Worm (Caenorhabditis elegans): ENCODE measurements around the gene cyp-37A1.
A peak's percentile ranks its signal among the peaks of the same experiment; 100 is the strongest.

The cyp-37A1 gene

DNA sequence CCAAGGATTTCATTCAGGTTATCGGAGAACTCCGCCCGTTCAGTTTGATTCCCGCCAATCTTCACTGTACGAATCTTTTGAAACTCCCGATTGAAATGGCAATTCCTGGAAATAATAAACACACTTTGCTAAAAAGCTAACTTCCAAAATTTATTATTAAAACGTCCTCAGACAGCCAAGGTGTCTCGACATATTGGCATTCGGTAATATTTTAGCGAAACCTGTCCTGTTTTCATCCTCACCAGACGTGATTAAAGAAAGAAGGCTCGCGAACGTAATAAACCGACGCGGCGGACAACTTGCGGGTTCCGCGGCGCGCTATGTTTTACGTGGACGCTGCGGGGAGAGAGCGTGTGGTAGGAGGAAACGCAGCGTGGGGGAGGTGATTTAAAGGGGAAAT is 1.4 kb upstream of the cyp-37A1 start (continued):
- TF ChIP-seq Y5F2A.4 (GFP tag; optimal IDR thresholded peaks at IDR 0.05) (peak; percentile 44), ZK546.5 (tag; optimal IDR thresholded peaks at IDR 0.05) (no peak), spr-1 (tag; optimal IDR thresholded peaks at IDR 0.05) (peak; percentile 80), egl-27 (tag; optimal IDR thresholded peaks at IDR 0.05) (no peak), lin-15B (tag; optimal IDR thresholded peaks at IDR 0.05) (no peak), ces-1 (GFP tag; optimal IDR thresholded peaks at IDR 0.05) (no peak), sdz-12 (GFP tag; optimal IDR thresholded peaks at IDR 0.05) (peak; percentile 49), daf-16 (GFP tag; optimal IDR thresholded peaks at IDR 0.05) (peak; percentile 65 to 68), daf-16 (tag; optimal IDR thresholded peaks at IDR 0.05) (peak; percentile 88), fos-1 (tag; optimal IDR thresholded peaks at IDR 0.05) (no peak), zag-1 (tag; optimal IDR thresholded peaks at IDR 0.05) (no peak), mdt-29 (GFP tag; IDR thresholded peaks at IDR 0.05) (peak; percentile 79; the same call in 1 of the 2 replicates), T20F7.1 (GFP tag; optimal IDR thresholded peaks at IDR 0.05) (no peak), nhr-11 (tag; optimal IDR thresholded peaks at IDR 0.05) (peak; percentile 15), skn-1 (tag; optimal IDR thresholded peaks at IDR 0.05) (no peak), dmd-6 (GFP tag; IDR thresholded peaks at IDR 0.05) (peak; percentile 78), daf-8 (GFP tag; IDR thresholded peaks at IDR 0.05) (no peak), F10B5.3 (tag; optimal IDR thresholded peaks at IDR 0.05) (peak; percentile 80), duxl-1 (tag; optimal IDR thresholded peaks at IDR 0.05; ENCODE audit: poor library complexity) (peak; percentile 84), F49E8.2 (tag; optimal IDR thresholded peaks at IDR 0.05; ENCODE audit: borderline replicate concordance) (peak; percentile 94), arid-1 (GFP tag; conservative IDR thresholded peaks at IDR 0.05) (peak; percentile 84), dpl-1 (GFP tag; optimal IDR thresholded peaks at IDR 0.05) (peak; percentile 63), lin-13 (GFP tag; optimal IDR thresholded peaks at IDR 0.05) (peak; percentile 57), lim-7 (GFP tag; IDR thresholded peaks at IDR 0.05) (0 out of 2 replicates have a peak, but pooled peaks have one; percentile 28), nhr-25 (tag; optimal IDR thresholded peaks at IDR 0.05; ENCODE audit: borderline replicate concordance, insufficient read depth) (peak; percentile 65), madf-5 (GFP tag; IDR thresholded peaks at IDR 0.05) (no peak), snpc-1.2 (GFP tag; IDR thresholded peaks at IDR 0.05) (peak; percentile 69), lin-39 (tag; optimal IDR thresholded peaks at IDR 0.05) (no peak), vab-7 (GFP tag; IDR thresholded peaks at IDR 0.05) (peak; percentile 44; the same call in 1 of the 2 replicates), Y75B8A.6 (GFP tag; IDR thresholded peaks at IDR 0.05) (no peak), F37D6.2 (tag; optimal IDR thresholded peaks at IDR 0.05) (peak; percentile 7), hlh-11 (tag; optimal IDR thresholded peaks at IDR 0.05) (peak; percentile 84), jun-1 (tag; optimal IDR thresholded peaks at IDR 0.05) (peak; percentile 70), nhr-6 (tag; optimal IDR thresholded peaks at IDR 0.05) (peak; percentile 37), unc-62 (GFP tag; optimal IDR thresholded peaks at IDR 0.05 in 1 of 2) (no peak), unc-62 (tag; optimal IDR thresholded peaks at IDR 0.05) (no peak), tra-1 (GFP tag; IDR thresholded peaks at IDR 0.05) (peak; percentile 8; the same call in 1 of the 2 replicates), nhr-111 (GFP tag; optimal IDR thresholded peaks at IDR 0.05) (peak; percentile 19), unc-130 (GFP tag; optimal IDR thresholded peaks at IDR 0.05) (peak; percentile 71), saeg-2 (GFP tag; IDR thresholded peaks at IDR 0.05) (0 out of 2 replicates have a peak, but pooled peaks have one; percentile 69), nhr-48 (tag; optimal IDR thresholded peaks at IDR 0.05) (peak; percentile 74), mdl-1 (tag; optimal IDR thresholded peaks at IDR 0.05) (peak in 1 of 2 experiments; percentile 56), nhr-237 (tag; optimal IDR thresholded peaks at IDR 0.05) (no peak), snpc-4 (tag; optimal IDR thresholded peaks at IDR 0.05) (peak; percentile 98), mep-1 (tag; optimal IDR thresholded peaks at IDR 0.05) (peak; percentile 82), nhr-102 (tag; optimal IDR thresholded peaks at IDR 0.05) (peak; percentile 78), hif-1 (tag; optimal IDR thresholded peaks at IDR 0.05) (peak; percentile 20 to 51), ceh-62 (tag; optimal IDR thresholded peaks at IDR 0.05) (no peak), mxl-2 (GFP tag; conservative IDR thresholded peaks at IDR 0.05) (no peak), ztf-11 (tag; optimal IDR thresholded peaks at IDR 0.05) (no peak), pqm-1 (tag; optimal IDR thresholded peaks at IDR 0.05) (peak; percentile 40), ZK337.2 (GFP tag; IDR thresholded peaks at IDR 0.05) (no peak)
